Fruit fly (Drosophila melanogaster): ENCODE data around the gene Dora.

- peak; percentile 89 for TF ChIP-seq Eip78C (GFP tag)
- no peak for TF ChIP-seq esn (GFP tag; optimal IDR thresholded peaks at IDR 0.05)
- TF ChIP-seq CG32006 (GFP tag; optimal IDR thresholded peaks at IDR 0.05), result peak; percentile 41
- no peak for TF ChIP-seq OdsH (GFP tag; optimal IDR thresholded peaks at IDR 0.05)
- TF ChIP-seq Smox (GFP tag; optimal IDR thresholded peaks at IDR 0.05), result no peak
- no peak for TF ChIP-seq achi (GFP tag; optimal IDR thresholded peaks at IDR 0.05)
These were observed 36.2 kb downstream of the Dora start, which contains the start of gene CG7378 for dm6 chrX:18899835-18900460.
